Worm (Caenorhabditis elegans) whole organism, L1 larva: ENCODE data around the gene gnrr-2.

Experiments
- nhr-28 ChIP-seq: fragments of 150-350 bp; optimal IDR thresholded peaks from 2 replicates; lab custom pipeline; 2014; ENCODE audit warnings: missing biosample characterization, missing genetic modification characterization
- unc-62 ChIP-seq: fragments of 150-350 bp; optimal IDR thresholded peaks from 2 replicates; lab custom pipeline; 2014; ENCODE audit warnings: missing biosample characterization, missing genetic modification reagents, missing genetic modification characterization

- no peak for TF ChIP-seq nhr-28
- no peak for TF ChIP-seq unc-62 (GFP tag; lab: Kevin White, UChicago)
Observed at ce11 chrV:14438099-14438739, 29.3 kb downstream of the gnrr-2 start.
